Worm (Caenorhabditis elegans) whole organism, L3 larva: ENCODE results near the gene cct-8.

Experiments
- ama-1 ChIP-seq: fragments of 150-350 bp; optimal IDR thresholded peaks from 2 replicates; lab custom pipeline; 2018
- egl-27 ChIP-seq: sonication (generic microtip); optimal IDR thresholded peaks from 4 replicates; lab custom pipeline; 2017; ENCODE audit warnings: missing biosample characterization, missing genetic modification reagents, missing genetic modification characterization
- elt-2 ChIP-seq: sonication (generic microtip); optimal IDR thresholded peaks from 2 replicates; lab custom pipeline; 2016; ENCODE audit warnings: missing genetic modification reagents, mild to moderate bottlenecking, missing genetic modification characterization, missing compliant biosample characterization
- fkh-10 ChIP-seq: sonication (generic microtip); optimal IDR thresholded peaks from 2 replicates; lab custom pipeline; 2017; ENCODE audit warnings: missing biosample characterization, missing genetic modification reagents, missing genetic modification characterization
- lin-39 ChIP-seq: fragments of 150-350 bp; optimal IDR thresholded peaks from 2 replicates; lab custom pipeline; 2018; ENCODE audit warnings: missing biosample characterization, missing genetic modification reagents, missing genetic modification characterization
- mdl-1 ChIP-seq: fragments of 150-350 bp; optimal IDR thresholded peaks from 2 replicates; lab custom pipeline; 2014; ENCODE audit warnings: missing biosample characterization, missing genetic modification characterization
- nhr-237 ChIP-seq: fragments of 150-350 bp; optimal IDR thresholded peaks from 2 replicates; lab custom pipeline; 2014; ENCODE audit warnings: missing biosample characterization, missing genetic modification characterization
- nhr-25 ChIP-seq: sonication (generic microtip); optimal IDR thresholded peaks from 2 replicates; lab custom pipeline; 2017; ENCODE audit warnings: missing biosample characterization, missing genetic modification characterization
- nhr-77 ChIP-seq: fragments of 150-350 bp; optimal IDR thresholded peaks from 2 replicates; lab custom pipeline; 2014; ENCODE audit warnings: missing biosample characterization, missing genetic modification characterization
- sea-2 ChIP-seq: fragments of 150-350 bp; sonication (generic microtip); optimal IDR thresholded peaks from 4 replicates; lab custom pipeline; 2014; ENCODE audit warnings: missing biosample characterization, missing genetic modification reagents, missing genetic modification characterization
- unc-39 ChIP-seq: sonication (generic microtip); optimal IDR thresholded peaks from 4 replicates; lab custom pipeline; 2017; ENCODE audit warnings: missing biosample characterization, missing genetic modification characterization
- unc-62 ChIP-seq: fragments of 150-350 bp; sonication (generic microtip); optimal IDR thresholded peaks from 4 replicates; lab custom pipeline; 2014; ENCODE audit warnings: missing biosample characterization, missing genetic modification reagents, missing genetic modification characterization
- zag-1 ChIP-seq: fragments of 150-350 bp; optimal IDR thresholded peaks from 2 replicates; lab custom pipeline; 2014; ENCODE audit warnings: missing biosample characterization, missing genetic modification characterization
- ztf-11 ChIP-seq: fragments of 150-350 bp; optimal IDR thresholded peaks from 2 replicates; lab custom pipeline; 2014; ENCODE audit warnings: missing biosample characterization, missing genetic modification characterization

DNA sequence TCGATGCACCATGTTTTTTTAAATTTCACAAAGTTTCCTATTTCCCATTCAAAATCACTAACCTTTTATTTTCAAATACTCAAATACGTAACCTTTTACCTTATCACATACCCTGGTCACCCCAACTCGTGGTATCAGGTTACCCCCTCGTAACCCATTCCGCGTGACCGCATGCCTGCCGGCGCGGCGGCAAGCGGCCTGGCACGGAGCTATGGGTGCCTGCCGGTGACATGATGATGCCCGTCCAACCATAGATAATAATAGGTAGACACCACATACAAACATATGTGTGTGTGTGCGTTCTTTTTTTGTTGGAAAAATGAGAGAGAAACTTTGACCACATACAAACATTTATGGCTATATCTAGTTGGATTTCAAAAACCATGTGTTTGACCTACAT lies 28.2 kb downstream of the cct-8 start:
- TF ChIP-seq fkh-10 (GFP tag; lab: Kevin White, UChicago), result no peak
- no peak for TF ChIP-seq unc-62 (GFP tag; lab: Kevin White, UChicago)
- TF ChIP-seq mdl-1, result no peak
- no peak for TF ChIP-seq nhr-25
- TF ChIP-seq nhr-237 (tag; lab: Kevin White, UChicago), result no peak
- no peak for TF ChIP-seq ama-1 (lab: Kevin White, UChicago)
- TF ChIP-seq sea-2, result no peak
- no peak for TF ChIP-seq egl-27 (tag; lab: Kevin White, UChicago)
- TF ChIP-seq zag-1 (tag; lab: Kevin White, UChicago), result no peak
- TF ChIP-seq nhr-77 (tag; lab: Kevin White, UChicago), result no peak
- TF ChIP-seq lin-39, result peak; percentile 3
- TF ChIP-seq elt-2, result no peak
- no peak for TF ChIP-seq ztf-11 (tag; lab: Kevin White, UChicago)
- no peak for TF ChIP-seq unc-39
